Fruit fly (Drosophila melanogaster): ENCODE data around the gene 5-HT2B.

- no peak for TF ChIP-seq GATAd (GFP tag; optimal IDR thresholded peaks at IDR 0.05)
- TF ChIP-seq Hr78 (GFP tag; optimal IDR thresholded peaks at IDR 0.05): no peak
- TF ChIP-seq dmrt93B (GFP tag; optimal IDR thresholded peaks at IDR 0.05): no peak
- TF ChIP-seq Dfd (GFP tag; optimal IDR thresholded peaks at IDR 0.05): no peak
- no peak for TF ChIP-seq jim (GFP tag; optimal IDR thresholded peaks at IDR 0.05)
These were observed 15.5 kb upstream of the 5-HT2B start, which contains the start of the genes mRpS18A and CG31460 for dm6 chr3R:8562484-8562886.

Data from whole organism, wandering third instar larva.